Fruit fly (Drosophila melanogaster) whole organism, embryonic: Measurements from ENCODE around the gene CG10347.
A peak's percentile ranks its signal among the peaks of the same experiment; 100 is the strongest.

Source experiments
- Aef1 ChIP-seq: fragments of 200-800 bp; sonication (Bioruptor generic); IDR thresholded peaks from 3 replicates; pipeline ENCODE4 v1.3.6; 2022; ENCODE audit warnings: missing biosample characterization, missing genetic modification characterization
- Asciz ChIP-seq: fragments of 200-800 bp; sonication (Bioruptor generic); optimal IDR thresholded peaks from 2 replicates; lab custom pipeline; 2017; ENCODE audit warnings: missing biosample characterization, mild to moderate bottlenecking, missing genetic modification characterization, missing genetic modification reagents
- Atf3 ChIP-seq: fragments of 200-800 bp; sonication (Bioruptor generic); optimal IDR thresholded peaks from 3 replicates; lab custom pipeline; 2016; ENCODE audit warnings: missing biosample characterization, missing genetic modification characterization
- Awh ChIP-seq: fragments of 200-800 bp; sonication (Bioruptor generic); IDR thresholded peaks from 2 replicates; pipeline ENCODE4, ENCODE4 v1.3.6; 2022; ENCODE audit warnings: missing biosample characterization, missing genetic modification characterization
- Bdp1 ChIP-seq: fragments of 200-800 bp; sonication (Bioruptor generic); optimal IDR thresholded peaks from 3 replicates; lab custom pipeline; 2016; ENCODE audit warnings: missing biosample characterization, missing genetic modification characterization
- CG11560 ChIP-seq: fragments of 200-800 bp; sonication (Bioruptor generic); IDR thresholded peaks from 3 replicates; pipeline ENCODE4 v1.3.6; 2022; ENCODE audit warnings: missing biosample characterization, missing genetic modification characterization
- CG12769 ChIP-seq: fragments of 200-800 bp; sonication (Bioruptor generic); optimal IDR thresholded peaks from 2 replicates; lab custom pipeline; 2019; ENCODE audit warnings: missing biosample characterization, mild to moderate bottlenecking, missing genetic modification characterization, moderate library complexity
- CG12942 ChIP-seq: fragments of 200-800 bp; sonication (Bioruptor generic); optimal IDR thresholded peaks from 3 replicates; lab custom pipeline; 2016; ENCODE audit warnings: missing biosample characterization, missing genetic modification characterization
- CG13775 ChIP-seq: fragments of 200-800 bp; sonication (Bioruptor generic); optimal IDR thresholded peaks from 3 replicates; lab custom pipeline; 2017; ENCODE audit warnings: missing biosample characterization, mild to moderate bottlenecking, missing genetic modification characterization
- CG14441 ChIP-seq: fragments of 200-800 bp; sonication (Bioruptor generic); IDR thresholded peaks from 2 replicates; pipeline ENCODE4 v1.3.6; 2022; ENCODE audit warnings: missing biosample characterization, missing genetic modification characterization
- CG17802 ChIP-seq: fragments of 200-800 bp; sonication (Bioruptor generic); optimal IDR thresholded peaks from 2 replicates; lab custom pipeline; 2018; ENCODE audit warnings: missing biosample characterization, mild to moderate bottlenecking, missing genetic modification characterization, moderate library complexity
- CG18476 ChIP-seq: fragments of 200-800 bp; sonication (Bioruptor generic); optimal IDR thresholded peaks from 2 replicates; lab custom pipeline; 2016; ENCODE audit warnings: missing biosample characterization, mild to moderate bottlenecking, missing genetic modification characterization
- CG2199 ChIP-seq: fragments of 200-800 bp; sonication (Bioruptor generic); IDR thresholded peaks from 3 replicates; pipeline ENCODE4 v1.3.6; 2022; ENCODE audit warnings: missing biosample characterization, missing genetic modification characterization
- CG3065 ChIP-seq: fragments of 200-800 bp; sonication (Bioruptor generic); optimal IDR thresholded peaks from 2 replicates; lab custom pipeline; 2016; ENCODE audit warnings: missing biosample characterization, missing genetic modification characterization
- CG31224 ChIP-seq: fragments of 200-800 bp; sonication (Bioruptor generic); IDR thresholded peaks from 2 replicates; pipeline ENCODE4 v1.3.6; 2022; ENCODE audit warnings: missing biosample characterization, missing genetic modification characterization
- CG31388 ChIP-seq: fragments of 200-800 bp; sonication (Bioruptor generic); optimal IDR thresholded peaks from 2 replicates; lab custom pipeline; 2016; ENCODE audit warnings: missing biosample characterization, missing genetic modification characterization
- CG32532 ChIP-seq: fragments of 200-800 bp; sonication (Bioruptor generic); IDR thresholded peaks from 2 replicates; pipeline ENCODE4 v1.3.6; 2022; ENCODE audit warnings: missing biosample characterization, missing genetic modification characterization
- CG3281 ChIP-seq: fragments of 200-800 bp; sonication (Bioruptor generic); optimal IDR thresholded peaks from 3 replicates; lab custom pipeline; 2017; ENCODE audit warnings: missing biosample characterization, mild to moderate bottlenecking, missing genetic modification characterization
- CG34224 ChIP-seq: fragments of 200-800 bp; sonication (Bioruptor generic); IDR thresholded peaks from 3 replicates; pipeline ENCODE4 v1.3.6; 2022; ENCODE audit warnings: missing biosample characterization, missing genetic modification characterization; ENCODE audit not compliant: partially characterized antibody
- CG5180 ChIP-seq: fragments of 200-800 bp; sonication (Bioruptor generic); optimal IDR thresholded peaks from 3 replicates; lab custom pipeline; 2017; ENCODE audit warnings: missing biosample characterization, missing genetic modification characterization, mild to moderate bottlenecking, moderate library complexity, missing genetic modification reagents
- CG8290 ChIP-seq, 3 experiments: fragments of 200-800 bp; sonication (Bioruptor generic); optimal IDR thresholded peaks; 2 replicates each; lab custom pipeline; 2016 to 2019; ENCODE audit warnings: missing biosample characterization in 3 of 3, missing genetic modification characterization in 3 of 3, mild to moderate bottlenecking in 2 of 3, moderate library complexity in 1 of 3
- CG8478 ChIP-seq: fragments of >200 bp; optimal IDR thresholded peaks from 2 replicates; lab custom pipeline; 2018
- Deaf1 ChIP-seq: fragments of 200-800 bp; optimal IDR thresholded peaks from 3 replicates; lab custom pipeline; 2019; ENCODE audit warnings: missing biosample characterization, mild to moderate bottlenecking, missing genetic modification characterization, moderate library complexity
- Dek ChIP-seq: fragments of 200-800 bp; sonication (Bioruptor generic); optimal IDR thresholded peaks from 3 replicates; lab custom pipeline; 2019; ENCODE audit warnings: missing biosample characterization, mild to moderate bottlenecking, missing genetic modification characterization, moderate library complexity
- HLH4C ChIP-seq: fragments of 200-800 bp; sonication (Bioruptor generic); IDR thresholded peaks from 3 replicates; pipeline ENCODE4 v1.3.6; 2022; ENCODE audit warnings: missing biosample characterization, missing genetic modification characterization; ENCODE audit not compliant: partially characterized antibody
- Hey ChIP-seq: fragments of 200-800 bp; sonication (Bioruptor generic); optimal IDR thresholded peaks from 3 replicates; lab custom pipeline; 2018; ENCODE audit warnings: missing biosample characterization, mild to moderate bottlenecking, missing genetic modification characterization
- HmgZ ChIP-seq: fragments of 200-800 bp; sonication (Bioruptor generic); optimal IDR thresholded peaks from 2 replicates; lab custom pipeline; 2018; ENCODE audit warnings: missing biosample characterization, mild to moderate bottlenecking, missing genetic modification characterization
- Meics ChIP-seq: fragments of 200-800 bp; sonication (Bioruptor generic); optimal IDR thresholded peaks from 2 replicates; lab custom pipeline; 2017; ENCODE audit warnings: missing biosample characterization, mild to moderate bottlenecking, missing genetic modification characterization
- Mes4 ChIP-seq: fragments of 200-800 bp; sonication (Bioruptor generic); optimal IDR thresholded peaks from 2 replicates; lab custom pipeline; 2016; ENCODE audit warnings: missing biosample characterization, missing genetic modification characterization
- NFAT ChIP-seq: fragments of 200-800 bp; sonication (Bioruptor generic); IDR thresholded peaks from 2 replicates; pipeline ENCODE4 v1.3.6; 2022; ENCODE audit warnings: missing biosample characterization, missing genetic modification characterization
- Nf-YA ChIP-seq: fragments of 200-800 bp; sonication (Bioruptor generic); IDR thresholded peaks from 2 replicates; pipeline ENCODE4 v1.3.6; 2022; ENCODE audit warnings: missing biosample characterization, missing genetic modification characterization
- Spps ChIP-seq: fragments of 200-800 bp; sonication (Bioruptor generic); optimal IDR thresholded peaks from 2 replicates; lab custom pipeline; 2018; ENCODE audit warnings: missing biosample characterization, mild to moderate bottlenecking, missing genetic modification characterization
- al ChIP-seq: fragments of 200-800 bp; sonication (Bioruptor generic); IDR thresholded peaks from 2 replicates; pipeline ENCODE4 v1.3.6; 2022; ENCODE audit warnings: missing biosample characterization, missing genetic modification characterization
- bbx ChIP-seq: fragments of 200-800 bp; sonication (Bioruptor generic); IDR thresholded peaks from 2 replicates; pipeline ENCODE4 v1.3.6; 2022; ENCODE audit warnings: missing biosample characterization, missing genetic modification characterization; ENCODE audit not compliant: partially characterized antibody
- caup ChIP-seq: fragments of 200-800 bp; sonication (Bioruptor generic); optimal IDR thresholded peaks from 3 replicates; lab custom pipeline; 2017; ENCODE audit warnings: missing biosample characterization, mild to moderate bottlenecking, missing genetic modification characterization, moderate library complexity; ENCODE audit not compliant: severe bottlenecking
- ci ChIP-seq: fragments of 200-800 bp; sonication (Bioruptor generic); IDR thresholded peaks from 3 replicates; pipeline ENCODE4 v1.3.6; 2022; ENCODE audit warnings: missing biosample characterization, missing genetic modification characterization
- crol ChIP-seq: fragments of 200-800 bp; sonication (Bioruptor generic); IDR thresholded peaks from 2 replicates; pipeline ENCODE4 v1.3.6; 2022; ENCODE audit warnings: missing biosample characterization, missing genetic modification characterization
- gem ChIP-seq: fragments of 200-800 bp; sonication (Bioruptor generic); optimal IDR thresholded peaks from 2 replicates; lab custom pipeline; 2019; ENCODE audit warnings: missing biosample characterization, mild to moderate bottlenecking, missing genetic modification characterization, moderate library complexity
- lab ChIP-seq: fragments of 200-800 bp; sonication (Bioruptor generic); optimal IDR thresholded peaks from 3 replicates; lab custom pipeline; 2017; ENCODE audit warnings: missing biosample characterization, missing genetic modification characterization, mild to moderate bottlenecking, moderate library complexity, missing genetic modification reagents
- nerfin-1 ChIP-seq: fragments of 200-800 bp; sonication (Bioruptor generic); optimal IDR thresholded peaks from 3 replicates; lab custom pipeline; 2019; ENCODE audit warnings: missing biosample characterization, mild to moderate bottlenecking, missing genetic modification characterization, moderate library complexity
- pan ChIP-seq, 4 experiments: fragments of >200 bp in 3 of 4; fragments of 200-800 bp in 1 of 4; sonication (Bioruptor generic) in 1 of 4; optimal IDR thresholded peaks in 3 of 4; IDR thresholded peaks in 1 of 4; 2 replicates each; pipeline versions ENCODE4 v1.3.6 to Lab custom; 2017 to 2022; ENCODE audit warnings: missing biosample characterization in 2 of 4, missing genetic modification characterization in 2 of 4, mixed read lengths in 1 of 4
- pzg ChIP-seq: fragments of 200-800 bp; sonication (Bioruptor generic); optimal IDR thresholded peaks from 3 replicates; lab custom pipeline; 2018; ENCODE audit warnings: missing biosample characterization, mild to moderate bottlenecking, missing genetic modification characterization, moderate library complexity
- row ChIP-seq: fragments of 200-800 bp; sonication (Bioruptor generic); IDR thresholded peaks from 3 replicates; pipeline ENCODE4 v1.3.6; 2022; ENCODE audit warnings: missing biosample characterization, missing genetic modification characterization
- salm ChIP-seq: fragments of 200-800 bp; sonication (Bioruptor generic); optimal IDR thresholded peaks from 2 replicates; lab custom pipeline; 2018; ENCODE audit warnings: missing biosample characterization, mild to moderate bottlenecking, missing genetic modification characterization
- shn ChIP-seq: fragments of 200-800 bp; sonication (Bioruptor generic); optimal IDR thresholded peaks from 3 replicates; lab custom pipeline; 2016; ENCODE audit warnings: missing biosample characterization, missing genetic modification characterization
- slou ChIP-seq: fragments of 200-800 bp; sonication (Bioruptor generic); optimal IDR thresholded peaks from 3 replicates; lab custom pipeline; 2016; ENCODE audit warnings: missing biosample characterization, missing genetic modification characterization
- sr ChIP-seq: fragments of 200-800 bp; sonication (Bioruptor generic); IDR thresholded peaks from 3 replicates; pipeline ENCODE4 v1.3.6; 2022; ENCODE audit warnings: missing biosample characterization, missing genetic modification characterization
- tio ChIP-seq: fragments of 200-800 bp; sonication (Bioruptor generic); optimal IDR thresholded peaks from 2 replicates; lab custom pipeline; 2017; ENCODE audit warnings: missing biosample characterization, missing genetic modification characterization, inconsistent platforms
- tna ChIP-seq: fragments of 200-800 bp; sonication (Bioruptor generic); IDR thresholded peaks from 2 replicates; pipeline ENCODE4 v1.3.6; 2022; ENCODE audit warnings: missing biosample characterization, missing genetic modification characterization; ENCODE audit not compliant: partially characterized antibody
- tx ChIP-seq: fragments of 200-800 bp; sonication (Bioruptor generic); optimal IDR thresholded peaks from 2 replicates; lab custom pipeline; 2016; ENCODE audit warnings: missing biosample characterization, missing genetic modification characterization

Gene CG10347

dm6 chrX:11849267-11849666, 5.5 kb downstream of the CG10347 start:
- no peak for TF ChIP-seq shn (GFP tag; lab: Kevin White, UChicago)
- 0 out of 2 replicates have a peak, but pooled peaks have one; percentile 30 for TF ChIP-seq Awh (GFP tag; lab: Robert Waterston, UW)
- TF ChIP-seq CG11560: no peak
- TF ChIP-seq CG8290 (GFP tag; optimal IDR thresholded peaks at IDR 0.05; lab: Kevin White, UChicago): no peak
- no peak for TF ChIP-seq CG8290 (tag; optimal IDR thresholded peaks at IDR 0.05; lab: Kevin White, UChicago)
- TF ChIP-seq Atf3: no peak
- TF ChIP-seq Mes4 (GFP tag; lab: Kevin White, UChicago): no peak
- no peak for TF ChIP-seq HLH4C (GFP tag; lab: Robert Waterston, UW)
- TF ChIP-seq Asciz (GFP tag; lab: Kevin White, UChicago): no peak
- TF ChIP-seq row (GFP tag; lab: Robert Waterston, UW): 0 out of 3 replicates have a peak, but pooled peaks have one; percentile 7
- TF ChIP-seq Deaf1: no peak
- no peak for TF ChIP-seq NFAT (GFP tag; lab: Robert Waterston, UW)
- no peak for TF ChIP-seq CG31388
- no peak for TF ChIP-seq Hey (tag; lab: Kevin White, UChicago)
- peak; percentile 17; the same call in 1 of the 2 replicates for TF ChIP-seq al
- no peak for TF ChIP-seq Bdp1 (GFP tag; lab: Kevin White, UChicago)
- TF ChIP-seq pzg (GFP tag; lab: Kevin White, UChicago): no peak
- TF ChIP-seq Nf-YA (GFP tag; lab: Robert Waterston, UW): no peak
- TF ChIP-seq CG13775 (GFP tag; lab: Kevin White, UChicago): no peak
- no peak for TF ChIP-seq CG8478 (lab: Kevin White, UChicago)
- no peak for TF ChIP-seq tx (GFP tag; lab: Kevin White, UChicago)
- TF ChIP-seq CG2199 (GFP tag; lab: Robert Waterston, UW): no peak
- 0 out of 3 replicates have a peak, but pooled peaks have one; percentile 32 for TF ChIP-seq ci (GFP tag; lab: Robert Waterston, UW)
- TF ChIP-seq Meics (GFP tag; lab: Kevin White, UChicago): no peak
- TF ChIP-seq salm: no peak
- no peak for TF ChIP-seq bbx (GFP tag; lab: Robert Waterston, UW)
- TF ChIP-seq HmgZ (tag; lab: Kevin White, UChicago): no peak
- no peak for TF ChIP-seq CG5180 (GFP tag; lab: Kevin White, UChicago)
- TF ChIP-seq lab (GFP tag; lab: Kevin White, UChicago): no peak
- no peak for TF ChIP-seq nerfin-1
- no peak for TF ChIP-seq CG31224 (GFP tag; lab: Robert Waterston, UW)
- TF ChIP-seq CG17802 (tag; lab: Kevin White, UChicago): no peak
- no peak for TF ChIP-seq tio
- TF ChIP-seq CG32532 (GFP tag; lab: Robert Waterston, UW): 0 out of 2 replicates have a peak, but pooled peaks have one; percentile 7
- TF ChIP-seq Spps (tag; lab: Kevin White, UChicago): no peak
- TF ChIP-seq slou (GFP tag; lab: Kevin White, UChicago): no peak
- no peak for TF ChIP-seq CG12942 (GFP tag; lab: Kevin White, UChicago)
- no peak for TF ChIP-seq CG34224
- TF ChIP-seq Dek: no peak
- TF ChIP-seq gem (tag; lab: Kevin White, UChicago): no peak
- no peak for TF ChIP-seq tna (GFP tag; lab: Robert Waterston, UW)
- no peak for TF ChIP-seq Aef1 (GFP tag; lab: Robert Waterston, UW)
- TF ChIP-seq CG3281 (GFP tag; lab: Kevin White, UChicago): no peak
- peak; percentile 59; the same call in 1 of the 2 replicates for TF ChIP-seq crol (GFP tag; lab: Robert Waterston, UW)
- TF ChIP-seq CG12769 (tag; lab: Kevin White, UChicago): peak; percentile 60
- no peak for TF ChIP-seq pan (optimal IDR thresholded peaks at IDR 0.05; lab: Kevin White, UChicago)
- TF ChIP-seq pan (GFP tag; optimal IDR thresholded peaks at IDR 0.05 in 1 of 2, IDR thresholded peaks at IDR 0.05 in 1 of 2): peak in 1 of 2 experiments; percentile 16
- peak; percentile 40 for TF ChIP-seq CG14441 (GFP tag; lab: Robert Waterston, UW)
- no peak for TF ChIP-seq caup
- TF ChIP-seq sr (GFP tag; lab: Robert Waterston, UW): no peak
- peak; percentile 10 for TF ChIP-seq CG18476 (GFP tag; lab: Kevin White, UChicago)
- TF ChIP-seq CG3065 (GFP tag; lab: Kevin White, UChicago): no peak
